Fruit fly (Drosophila melanogaster) whole organism, prepupa: ENCODE data around the gene ntc.
A peak's percentile ranks its signal among the peaks of the same experiment; 100 is the strongest.

Source experiments
- Blimp-1 ChIP-seq: fragments of 200-800 bp; sonication (Bioruptor generic); optimal IDR thresholded peaks from 3 replicates; lab custom pipeline; 2017; ENCODE audit warnings: missing biosample characterization, missing genetic modification characterization, mild to moderate bottlenecking, moderate library complexity, missing genetic modification reagents
- CG11902 ChIP-seq: fragments of 200-800 bp; sonication (Bioruptor generic); optimal IDR thresholded peaks from 3 replicates; lab custom pipeline; 2016; ENCODE audit warnings: missing biosample characterization, missing genetic modification characterization
- CG34406 ChIP-seq: fragments of 200-800 bp; sonication (Bioruptor generic); optimal IDR thresholded peaks from 3 replicates; lab custom pipeline; 2016; ENCODE audit warnings: missing biosample characterization, missing genetic modification characterization
- CG8319 ChIP-seq: fragments of 200-800 bp; sonication (Bioruptor generic); optimal IDR thresholded peaks from 3 replicates; lab custom pipeline; 2016; ENCODE audit warnings: missing biosample characterization, missing genetic modification characterization
- CG9139 ChIP-seq: fragments of 200-800 bp; sonication (Bioruptor generic); optimal IDR thresholded peaks from 3 replicates; lab custom pipeline; 2017; ENCODE audit warnings: missing biosample characterization, mild to moderate bottlenecking, missing genetic modification characterization
- Hr38 ChIP-seq: sonication (Bioruptor generic); optimal IDR thresholded peaks from 2 replicates; lab custom pipeline; 2016; ENCODE audit warnings: missing biosample characterization, missing genetic modification characterization
- Hr4 ChIP-seq: fragments of 200-800 bp; sonication (Bioruptor generic); optimal IDR thresholded peaks from 3 replicates; lab custom pipeline; 2016; ENCODE audit warnings: missing biosample characterization, missing genetic modification characterization
- Lpt ChIP-seq: fragments of 200-800 bp; sonication (Bioruptor generic); optimal IDR thresholded peaks from 3 replicates; lab custom pipeline; 2016; ENCODE audit warnings: missing biosample characterization, missing genetic modification characterization
- OdsH ChIP-seq: fragments of 200-800 bp; sonication (Bioruptor generic); optimal IDR thresholded peaks from 3 replicates; lab custom pipeline; 2016; ENCODE audit warnings: missing biosample characterization, missing genetic modification characterization
- Sox102F ChIP-seq: fragments of 200-800 bp; sonication (Bioruptor generic); optimal IDR thresholded peaks from 2 replicates; lab custom pipeline; 2016; ENCODE audit warnings: missing biosample characterization, mild to moderate bottlenecking, missing genetic modification characterization
- acj6 ChIP-seq: fragments of 200-800 bp; sonication (Bioruptor generic); optimal IDR thresholded peaks from 3 replicates; lab custom pipeline; 2016; ENCODE audit warnings: missing biosample characterization, missing genetic modification characterization
- esn ChIP-seq: fragments of 200-800 bp; sonication (Bioruptor generic); optimal IDR thresholded peaks from 2 replicates; lab custom pipeline; 2016; ENCODE audit warnings: missing biosample characterization, mild to moderate bottlenecking, missing genetic modification characterization, moderate library complexity
- vri ChIP-seq: fragments of 200-800 bp; sonication (Bioruptor generic); optimal IDR thresholded peaks from 3 replicates; lab custom pipeline; 2016; ENCODE audit warnings: missing biosample characterization, mild to moderate bottlenecking, missing genetic modification characterization

DNA sequence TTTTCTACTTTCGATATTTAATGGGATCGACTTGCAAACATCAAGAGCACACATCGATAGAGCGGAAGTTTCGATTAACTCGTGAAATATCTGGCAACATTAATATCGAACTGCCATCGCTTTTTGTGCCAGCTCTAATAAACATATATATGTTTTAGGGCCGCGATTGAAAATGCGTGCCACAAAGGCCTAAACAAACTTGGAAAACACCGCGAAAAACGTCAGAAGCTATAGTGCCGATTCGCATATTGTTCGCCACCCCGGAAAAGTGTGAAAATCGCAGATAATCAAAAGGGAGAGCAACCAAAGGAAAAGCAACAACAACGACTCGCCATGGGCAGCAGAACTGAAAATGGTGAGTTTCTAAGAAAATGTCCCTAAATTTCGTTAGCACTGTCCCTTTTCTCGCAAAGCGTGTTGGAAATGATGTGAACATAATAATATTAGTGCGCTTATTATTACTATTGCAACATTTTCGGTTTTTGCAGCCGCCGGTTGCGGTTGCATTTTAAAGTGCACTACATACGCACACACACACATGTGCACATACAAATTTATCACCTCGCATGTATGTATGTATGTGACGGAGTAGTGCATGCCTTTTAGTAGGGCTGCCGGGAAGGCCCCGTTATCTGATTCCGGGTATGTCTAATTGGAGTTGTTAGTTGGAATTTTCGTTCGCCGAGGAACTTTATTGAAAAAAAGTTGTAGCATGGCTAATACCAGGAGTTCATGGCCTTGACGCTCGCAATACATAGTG, 12.5 kb upstream of the ntc start, which contains the start of gene enc:
- TF ChIP-seq Lpt (no peak), CG34406 (no peak), OdsH (GFP tag; lab: Kevin White, UChicago) (no peak), vri (GFP tag; lab: Kevin White, UChicago) (no peak), acj6 (GFP tag; lab: Kevin White, UChicago) (no peak), esn (GFP tag; lab: Kevin White, UChicago) (peak; percentile 14), CG8319 (GFP tag; lab: Kevin White, UChicago) (no peak), CG9139 (GFP tag; lab: Kevin White, UChicago) (no peak), Sox102F (no peak), Blimp-1 (GFP tag; lab: Kevin White, UChicago) (no peak), Hr4 (no peak), Hr38 (GFP tag; lab: Kevin White, UChicago) (no peak), CG11902 (GFP tag; lab: Kevin White, UChicago) (no peak)
